Fruit fly (Drosophila melanogaster) whole organism, embryonic: ENCODE results near the gene Ac76E.

Experiments used
- CG2202 ChIP-seq: fragments of 200-800 bp; sonication (Bioruptor generic); optimal IDR thresholded peaks from 2 replicates; lab custom pipeline; 2018; ENCODE audit warnings: missing biosample characterization, mild to moderate bottlenecking, missing genetic modification characterization
- CG9215 ChIP-seq: fragments of 200-800 bp; sonication (Bioruptor generic); IDR thresholded peaks from 2 replicates; pipeline ENCODE4 v1.3.6; 2022; ENCODE audit warnings: missing biosample characterization, missing genetic modification characterization
- Dip3 ChIP-seq: fragments of 200-800 bp; sonication (Bioruptor generic); optimal IDR thresholded peaks from 3 replicates; lab custom pipeline; 2016; ENCODE audit warnings: missing biosample characterization, missing genetic modification characterization

- TF ChIP-seq CG9215 (no peak), Dip3 (GFP tag; lab: Kevin White, UChicago) (no peak), CG2202 (tag; lab: Kevin White, UChicago) (no peak)
Measured at dm6 chr3L:19908201-19909127, 30.6 kb upstream of the Ac76E start.
